Fruit fly (Drosophila melanogaster) S2 (cell line): ENCODE data around the gene aub.

Source experiments
- CG8478 ChIP-seq: fragments of >200 bp; optimal IDR thresholded peaks from 2 replicates; lab custom pipeline; 2018
- CTCF ChIP-seq, 2 experiments: fragments of >200 bp; optimal IDR thresholded peaks; 2 replicates each; lab custom pipeline; 2018

DNA sequence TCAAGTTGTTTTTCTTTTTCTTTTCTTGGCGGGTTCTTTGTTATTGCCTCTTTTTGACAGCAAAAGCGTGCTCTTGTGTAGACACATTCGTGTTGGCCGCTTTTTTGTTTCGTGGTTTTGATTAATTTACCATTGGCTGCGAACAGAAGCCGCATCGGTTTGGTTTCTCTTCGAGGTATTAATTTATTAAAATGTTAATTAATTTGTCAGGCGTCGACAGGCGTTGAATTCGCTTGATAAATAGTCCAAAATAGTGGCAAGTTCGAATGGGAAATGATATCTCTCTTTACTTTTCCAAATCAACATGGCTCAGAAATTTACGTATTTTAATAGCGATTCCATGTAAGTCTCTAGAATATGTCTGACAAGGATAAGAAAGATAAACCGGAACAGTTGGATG, 33.2 kb upstream of the aub start, which contains the start of gene CG18666:
- TF ChIP-seq CG8478 (lab: Kevin White, UChicago) (no peak), CTCF (optimal IDR thresholded peaks at IDR 0.05; lab: Kevin White, UChicago) (no peak)
